Worm (Caenorhabditis elegans) whole organism, L2 larva: ENCODE data around the gene Y54G2A.40.

Experiments used
- ZK546.5 ChIP-seq: sonication (generic microtip); optimal IDR thresholded peaks from 2 replicates; lab custom pipeline; 2017; ENCODE audit warnings: missing biosample characterization, missing genetic modification characterization
- aly-2 ChIP-seq: fragments of 150-350 bp; optimal IDR thresholded peaks from 2 replicates; lab custom pipeline; 2014; ENCODE audit warnings: missing biosample characterization, missing genetic modification characterization
- egl-27 ChIP-seq: sonication (generic microtip); optimal IDR thresholded peaks from 3 replicates; lab custom pipeline; 2017; ENCODE audit warnings: missing biosample characterization, missing genetic modification reagents, missing genetic modification characterization
- elt-3 ChIP-seq: sonication (generic microtip); optimal IDR thresholded peaks from 2 replicates; lab custom pipeline; 2017; ENCODE audit warnings: missing biosample characterization, missing genetic modification characterization
- nhr-10 ChIP-seq: sonication (generic microtip); optimal IDR thresholded peaks from 2 replicates; lab custom pipeline; 2017; ENCODE audit warnings: missing biosample characterization, missing genetic modification characterization
- nhr-11 ChIP-seq: fragments of 150-350 bp; optimal IDR thresholded peaks from 2 replicates; lab custom pipeline; 2014; ENCODE audit warnings: missing biosample characterization, missing genetic modification characterization
- nhr-12 ChIP-seq: fragments of 150-350 bp; optimal IDR thresholded peaks from 2 replicates; lab custom pipeline; 2014; ENCODE audit warnings: missing biosample characterization, missing genetic modification characterization
- nhr-23 ChIP-seq: fragments of 150-350 bp; optimal IDR thresholded peaks from 2 replicates; lab custom pipeline; 2014; ENCODE audit warnings: missing biosample characterization, missing genetic modification reagents, missing genetic modification characterization
- nhr-25 ChIP-seq: fragments of 150-350 bp; sonication (generic microtip); optimal IDR thresholded peaks from 3 replicates; lab custom pipeline; 2014; ENCODE audit warnings: missing biosample characterization, missing genetic modification characterization
- sma-3 ChIP-seq: sonication (generic microtip); optimal IDR thresholded peaks from 2 replicates; lab custom pipeline; 2016; ENCODE audit warnings: missing genetic modification reagents, missing genetic modification characterization, missing compliant biosample characterization

DNA sequence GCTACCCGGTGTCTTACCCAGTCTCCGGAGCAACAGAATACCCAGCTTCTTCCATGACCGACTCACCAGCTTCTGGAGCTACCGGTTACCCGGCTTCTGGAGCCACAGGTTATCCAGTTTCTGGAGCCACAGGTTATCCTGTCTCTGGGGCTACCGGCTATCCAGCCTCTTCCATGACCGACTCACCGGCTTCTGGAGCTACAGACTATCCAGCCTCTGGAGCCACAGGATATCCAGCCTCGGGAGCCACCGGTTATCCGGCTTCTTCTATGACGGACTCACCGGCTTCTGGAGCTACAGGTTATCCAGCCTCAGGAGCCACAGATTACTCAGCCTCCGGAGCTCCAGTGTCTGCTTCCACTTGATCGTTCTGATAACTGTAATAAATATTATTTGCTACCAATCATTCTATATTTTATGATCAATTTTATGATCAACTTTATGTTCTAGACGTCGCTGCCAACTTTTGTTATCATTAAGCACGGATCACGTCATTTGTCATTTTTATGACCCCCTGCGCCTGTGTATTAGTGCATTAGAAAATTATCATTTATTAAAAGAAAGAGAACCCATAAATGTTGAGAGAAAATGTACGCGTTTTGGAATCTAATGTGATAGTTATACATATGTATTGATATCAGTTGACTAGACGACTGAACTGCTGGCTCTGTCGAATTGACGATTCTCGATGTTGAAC lies 8.9 kb downstream of the Y54G2A.40 start:
- TF ChIP-seq nhr-11 (tag; lab: Kevin White, UChicago) (no peak), aly-2 (tag; lab: Kevin White, UChicago) (no peak), sma-3 (GFP tag; lab: Kevin White, UChicago) (no peak), nhr-12 (tag; lab: Kevin White, UChicago) (no peak), egl-27 (tag; lab: Kevin White, UChicago) (no peak), ZK546.5 (no peak), elt-3 (tag; lab: Kevin White, UChicago) (no peak), nhr-23 (tag; lab: Kevin White, UChicago) (no peak), nhr-25 (no peak), nhr-10 (tag; lab: Kevin White, UChicago) (no peak)
